Worm (Caenorhabditis elegans) whole organism, L2 larva: ENCODE measurements around the gene lyst-1.

Source experiments
- ama-1 ChIP-seq: fragments of 150-350 bp; optimal IDR thresholded peaks from 2 replicates; lab custom pipeline; 2018; ENCODE audit warnings: inconsistent platforms
- egl-27 ChIP-seq: sonication (generic microtip); optimal IDR thresholded peaks from 3 replicates; lab custom pipeline; 2017; ENCODE audit warnings: missing biosample characterization, missing genetic modification reagents, missing genetic modification characterization
- lin-11 ChIP-seq: fragments of 150-350 bp; sonication (generic microtip); optimal IDR thresholded peaks from 2 replicates; lab custom pipeline; 2014; ENCODE audit warnings: missing biosample characterization, missing genetic modification characterization, inconsistent platforms, mixed read lengths
- lin-13 ChIP-seq: fragments of 150-350 bp; optimal IDR thresholded peaks from 2 replicates; lab custom pipeline; 2014; ENCODE audit warnings: missing biosample characterization, missing genetic modification reagents, missing genetic modification characterization
- mdl-1 ChIP-seq, 2 experiments: fragments of 150-350 bp in 1 of 2; sonication (generic microtip) in 1 of 2; optimal IDR thresholded peaks; 2 replicates each; lab custom pipeline; 2017; ENCODE audit warnings: missing biosample characterization in 2 of 2, missing genetic modification characterization in 2 of 2
- nhr-10 ChIP-seq: sonication (generic microtip); optimal IDR thresholded peaks from 2 replicates; lab custom pipeline; 2017; ENCODE audit warnings: missing biosample characterization, missing genetic modification characterization
- nhr-11 ChIP-seq: fragments of 150-350 bp; optimal IDR thresholded peaks from 2 replicates; lab custom pipeline; 2014; ENCODE audit warnings: missing biosample characterization, missing genetic modification characterization
- nhr-237 ChIP-seq: fragments of 150-350 bp; optimal IDR thresholded peaks from 2 replicates; lab custom pipeline; 2014; ENCODE audit warnings: missing biosample characterization, missing genetic modification characterization
- nhr-25 ChIP-seq: fragments of 150-350 bp; sonication (generic microtip); optimal IDR thresholded peaks from 3 replicates; lab custom pipeline; 2014; ENCODE audit warnings: missing biosample characterization, missing genetic modification characterization
- nhr-77 ChIP-seq: fragments of 150-350 bp; optimal IDR thresholded peaks from 2 replicates; lab custom pipeline; 2014; ENCODE audit warnings: missing biosample characterization, missing genetic modification characterization
- skn-1 ChIP-seq: sonication (generic microtip); optimal IDR thresholded peaks from 2 replicates; lab custom pipeline; 2017; ENCODE audit warnings: missing biosample characterization, missing genetic modification characterization
- zag-1 ChIP-seq: fragments of 150-350 bp; optimal IDR thresholded peaks from 2 replicates; lab custom pipeline; 2014; ENCODE audit warnings: missing biosample characterization, missing genetic modification characterization
- ztf-11 ChIP-seq: sonication (generic microtip); optimal IDR thresholded peaks from 2 replicates; lab custom pipeline; 2017; ENCODE audit warnings: missing biosample characterization, missing genetic modification characterization

DNA sequence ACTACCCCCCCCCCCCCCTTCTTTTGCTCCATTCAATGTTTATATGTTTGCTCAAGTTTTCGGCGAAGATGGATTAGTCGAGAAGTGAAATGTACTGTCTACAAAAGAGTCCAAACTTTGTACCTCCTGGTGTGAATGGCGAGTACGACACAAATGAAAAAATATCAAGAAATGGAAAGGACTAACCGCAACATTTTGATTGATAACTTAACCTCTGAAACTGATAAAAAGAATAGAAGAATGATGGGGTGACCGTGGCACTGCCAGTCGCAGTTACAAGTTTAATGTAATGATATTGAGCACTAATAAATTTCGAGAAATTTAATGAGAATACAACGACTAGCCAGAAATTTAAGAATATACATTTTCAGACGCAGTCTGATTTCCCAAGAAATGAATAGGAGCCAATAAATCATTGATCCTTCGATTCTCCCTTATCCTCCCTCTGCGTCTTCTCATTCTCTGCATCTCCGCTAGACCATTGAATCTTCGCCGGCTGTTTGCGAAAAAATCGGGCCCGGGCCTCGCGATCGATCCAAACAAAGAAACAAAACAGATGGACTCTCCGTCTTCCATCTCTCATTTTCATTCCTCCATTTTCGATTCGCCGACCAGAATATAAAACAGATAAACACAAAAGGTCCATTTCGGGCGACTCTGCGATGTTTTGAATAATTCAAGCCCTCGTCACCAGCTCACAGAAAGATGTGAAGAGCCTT, 33.9 kb upstream of the lyst-1 start:
- TF ChIP-seq nhr-237 (tag; lab: Kevin White, UChicago) (no peak), ztf-11 (tag; lab: Kevin White, UChicago) (no peak), zag-1 (no peak), nhr-11 (tag; lab: Kevin White, UChicago) (no peak), skn-1 (no peak), egl-27 (tag; lab: Kevin White, UChicago) (no peak), nhr-77 (no peak), mdl-1 (tag; optimal IDR thresholded peaks at IDR 0.05; lab: Kevin White, UChicago) (no peak), nhr-10 (tag; lab: Kevin White, UChicago) (no peak), ama-1 (lab: Kevin White, UChicago) (no peak), lin-13 (GFP tag; lab: Kevin White, UChicago) (no peak), nhr-25 (tag; lab: Kevin White, UChicago) (no peak), lin-11 (no peak)
